Fruit fly (Drosophila melanogaster) whole organism, wandering third instar larva: ENCODE measurements around the gene CG32270.
A peak's percentile ranks its signal among the peaks of the same experiment; 100 is the strongest.

ENCODE experiments used
- Abd-B ChIP-seq: fragments of >200 bp; optimal IDR thresholded peaks from 2 replicates; lab custom pipeline; 2017; ENCODE audit warnings: missing biosample characterization, missing genetic modification characterization
- CG9705 ChIP-seq: fragments of 200-800 bp; sonication (Bioruptor generic); optimal IDR thresholded peaks from 2 replicates; lab custom pipeline; 2018; ENCODE audit warnings: missing biosample characterization, mild to moderate bottlenecking, missing genetic modification characterization
- CrebA ChIP-seq: fragments of 200-800 bp; sonication (Bioruptor generic); optimal IDR thresholded peaks from 2 replicates; lab custom pipeline; 2016; ENCODE audit warnings: missing biosample characterization, mild to moderate bottlenecking, missing genetic modification characterization, borderline replicate concordance
- Dfd ChIP-seq: fragments of >200 bp; optimal IDR thresholded peaks from 2 replicates; lab custom pipeline; 2017; ENCODE audit warnings: missing biosample characterization, missing genetic modification characterization
- Dif ChIP-seq: fragments of 200-275, 200-300 bp; sonication (Bioruptor generic); optimal IDR thresholded peaks from 2 replicates; lab custom pipeline; 2018; ENCODE audit warnings: missing biosample characterization, missing genetic modification characterization; ENCODE audit not compliant: partially characterized antibody
- GATAd ChIP-seq: sonication (Bioruptor generic); optimal IDR thresholded peaks from 2 replicates; lab custom pipeline; 2016; ENCODE audit warnings: missing biosample characterization, missing genetic modification characterization
- HLH106 ChIP-seq: fragments of 200-800 bp; optimal IDR thresholded peaks from 3 replicates; lab custom pipeline; 2019; ENCODE audit warnings: missing biosample characterization, mild to moderate bottlenecking, missing genetic modification characterization, moderate library complexity
- Hnf4 ChIP-seq: fragments of 200-800 bp; sonication (Bioruptor generic); optimal IDR thresholded peaks from 2 replicates; lab custom pipeline; 2016; ENCODE audit warnings: missing biosample characterization, mild to moderate bottlenecking, missing genetic modification characterization
- Hr78 ChIP-seq: fragments of >200 bp; optimal IDR thresholded peaks from 2 replicates; lab custom pipeline; 2017; ENCODE audit warnings: missing biosample characterization, missing genetic modification characterization
- Hr83 ChIP-seq: fragments of 200-300 bp; sonication (Bioruptor generic); optimal IDR thresholded peaks from 2 replicates; lab custom pipeline; 2016; ENCODE audit warnings: missing biosample characterization, mild to moderate bottlenecking, missing genetic modification characterization, moderate library complexity; ENCODE audit not compliant: poor library complexity, severe bottlenecking
- Jra ChIP-seq: sonication (Bioruptor generic); optimal IDR thresholded peaks from 2 replicates; lab custom pipeline; 2016; ENCODE audit warnings: missing biosample characterization, missing genetic modification characterization
- Mio ChIP-seq: sonication (Bioruptor generic); optimal IDR thresholded peaks from 2 replicates; lab custom pipeline; 2016; ENCODE audit warnings: missing biosample characterization, missing genetic modification characterization
- Myc ChIP-seq: fragments of >200 bp; optimal IDR thresholded peaks from 2 replicates; lab custom pipeline; 2017
- N ChIP-seq: fragments of >200 bp; optimal IDR thresholded peaks from 2 replicates; lab custom pipeline; 2018; ENCODE audit warnings: missing biosample characterization, missing external identifiers, missing genetic modification characterization
- OdsH ChIP-seq: fragments of 200-800 bp; sonication (Bioruptor generic); optimal IDR thresholded peaks from 2 replicates; lab custom pipeline; 2016; ENCODE audit warnings: missing biosample characterization, mild to moderate bottlenecking, missing genetic modification characterization
- Rel ChIP-seq, 2 experiments: fragments of 200-800 bp; sonication (Bioruptor generic) in 1 of 2; optimal IDR thresholded peaks; 2 replicates in 1 of 2; 3 replicates in 1 of 2; lab custom pipeline; 2016 to 2019; ENCODE audit warnings: mild to moderate bottlenecking in 2 of 2, missing biosample characterization in 2 of 2, missing genetic modification characterization in 2 of 2, moderate library complexity in 1 of 2
- Sp1 ChIP-seq: fragments of 200-800 bp; sonication (Bioruptor generic); optimal IDR thresholded peaks from 3 replicates; lab custom pipeline; 2019; ENCODE audit warnings: missing biosample characterization, mild to moderate bottlenecking, missing genetic modification characterization, moderate library complexity
- Vsx2 ChIP-seq: fragments of 200-300, 225-300 bp; sonication (Bioruptor generic); optimal IDR thresholded peaks from 2 replicates; lab custom pipeline; 2018; ENCODE audit warnings: missing biosample characterization, missing genetic modification characterization; ENCODE audit not compliant: partially characterized antibody
- br ChIP-seq: fragments of 200-800 bp; sonication (Bioruptor generic); optimal IDR thresholded peaks from 2 replicates; lab custom pipeline; 2016; ENCODE audit warnings: missing biosample characterization, missing genetic modification characterization
- brk ChIP-seq: fragments of 200-800 bp; sonication (Bioruptor generic); optimal IDR thresholded peaks from 2 replicates; lab custom pipeline; 2016; ENCODE audit warnings: missing biosample characterization, mild to moderate bottlenecking, missing genetic modification characterization
- dl ChIP-seq, 2 experiments: fragments of 175-275, 200-275 bp in 1 of 2; fragments of 200-275 bp in 1 of 2; sonication (Bioruptor generic); optimal IDR thresholded peaks; lab custom pipeline; 2018; ENCODE audit warnings: mild to moderate bottlenecking in 2 of 2, missing biosample characterization in 2 of 2, missing genetic modification characterization in 2 of 2, moderate library complexity in 2 of 2; ENCODE audit not compliant: partially characterized antibody in 2 of 2, insufficient read depth in 1 of 2
- dmrt93B ChIP-seq: fragments of 200-800 bp; sonication (Bioruptor generic); optimal IDR thresholded peaks from 2 replicates; lab custom pipeline; 2018; ENCODE audit warnings: missing biosample characterization, mild to moderate bottlenecking, missing genetic modification characterization
- dsf ChIP-seq: sonication (Bioruptor generic); optimal IDR thresholded peaks from 2 replicates; lab custom pipeline; 2016; ENCODE audit warnings: missing biosample characterization, missing genetic modification characterization, borderline replicate concordance
- ey ChIP-seq: fragments of 200-800 bp; sonication (Bioruptor generic); optimal IDR thresholded peaks from 2 replicates; lab custom pipeline; 2016; ENCODE audit warnings: missing biosample characterization, missing genetic modification characterization
- foxo ChIP-seq, 2 experiments: fragments of 200-800 bp; sonication (Bioruptor generic); optimal IDR thresholded peaks; 2 replicates in 1 of 2; 3 replicates in 1 of 2; lab custom pipeline; 2016 to 2017; ENCODE audit warnings: missing biosample characterization in 2 of 2, missing genetic modification characterization in 2 of 2
- fru ChIP-seq: fragments of 200-800 bp; sonication (Bioruptor generic); optimal IDR thresholded peaks from 3 replicates; lab custom pipeline; 2016; ENCODE audit warnings: missing biosample characterization, mild to moderate bottlenecking, missing genetic modification characterization
- h ChIP-seq: fragments of 200-800 bp; sonication (Bioruptor generic); optimal IDR thresholded peaks from 3 replicates; lab custom pipeline; 2016; ENCODE audit warnings: missing biosample characterization, mild to moderate bottlenecking, missing genetic modification characterization
- jim ChIP-seq: fragments of 175-275, 200-325 bp; sonication (Bioruptor generic); optimal IDR thresholded peaks from 2 replicates; lab custom pipeline; 2016; ENCODE audit warnings: missing biosample characterization, mild to moderate bottlenecking, missing genetic modification characterization
- lola ChIP-seq: fragments of >200 bp; optimal IDR thresholded peaks from 2 replicates; lab custom pipeline; 2017; ENCODE audit warnings: missing biosample characterization, missing genetic modification characterization
- pan ChIP-seq: fragments of >200 bp; optimal IDR thresholded peaks from 2 replicates; lab custom pipeline; 2017
- psq ChIP-seq: fragments of 200-800 bp; sonication (Bioruptor generic); optimal IDR thresholded peaks from 3 replicates; lab custom pipeline; 2017; ENCODE audit warnings: missing biosample characterization, mild to moderate bottlenecking, missing genetic modification characterization, moderate library complexity
- rgr ChIP-seq: fragments of 200-800 bp; sonication (Bioruptor generic); optimal IDR thresholded peaks from 3 replicates; lab custom pipeline; 2016; ENCODE audit warnings: missing biosample characterization, mild to moderate bottlenecking, missing genetic modification characterization
- sage ChIP-seq: fragments of 200-800 bp; sonication (Bioruptor generic); optimal IDR thresholded peaks from 2 replicates; lab custom pipeline; 2016; ENCODE audit warnings: missing biosample characterization, mild to moderate bottlenecking, missing genetic modification characterization
- sv ChIP-seq: fragments of 200-800 bp; sonication (Bioruptor generic); optimal IDR thresholded peaks from 3 replicates; lab custom pipeline; 2016; ENCODE audit warnings: missing biosample characterization, missing genetic modification characterization
- tai ChIP-seq: sonication (Bioruptor generic); optimal IDR thresholded peaks from 2 replicates; lab custom pipeline; 2016; ENCODE audit warnings: missing biosample characterization, missing genetic modification characterization
- usp ChIP-seq: fragments of >200 bp; optimal IDR thresholded peaks from 2 replicates; lab custom pipeline; 2017; ENCODE audit warnings: missing biosample characterization, missing genetic modification characterization
- woc ChIP-seq: sonication (Bioruptor generic); optimal IDR thresholded peaks from 2 replicates; lab custom pipeline; 2016; ENCODE audit warnings: missing biosample characterization, mild to moderate bottlenecking, missing genetic modification characterization

Gene CG32270

DNA sequence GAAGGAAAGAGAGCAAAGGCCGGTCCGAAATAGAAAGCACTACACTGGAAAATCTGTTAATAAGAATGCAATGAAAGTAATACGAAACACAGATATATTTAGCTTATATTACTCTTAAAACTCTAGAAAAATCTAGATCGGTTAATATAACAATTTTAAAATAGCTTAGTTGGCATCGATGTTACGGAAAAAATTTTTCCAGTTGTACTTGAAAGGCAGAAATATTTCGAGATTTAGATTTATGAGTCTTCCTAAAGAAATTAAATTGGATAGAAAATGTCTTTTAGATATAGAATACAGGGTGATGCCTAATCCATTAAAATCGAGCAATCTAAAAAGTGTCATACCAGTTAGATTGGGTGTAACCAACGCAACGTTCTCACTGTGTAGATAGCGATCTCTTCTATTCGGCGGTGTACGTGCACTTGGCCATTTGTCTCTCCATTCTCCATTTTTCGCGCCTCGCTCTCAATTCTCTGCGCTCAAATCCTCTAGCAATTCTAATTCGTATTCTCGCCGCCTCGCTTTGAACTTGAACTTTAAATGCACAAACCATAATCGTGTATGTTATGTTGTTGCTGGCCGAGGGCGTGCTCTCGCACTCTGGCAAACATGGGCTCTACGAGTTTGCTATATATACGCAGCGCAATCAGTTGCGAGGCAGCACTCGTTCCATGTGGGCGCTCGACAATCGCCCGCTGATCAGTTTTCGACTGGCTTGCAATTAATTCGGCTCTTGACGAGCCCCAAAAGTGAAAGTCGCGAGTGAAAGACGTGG is 41.4 kb upstream of the CG32270 start:
- TF ChIP-seq OdsH (GFP tag; lab: Kevin White, UChicago) (peak; percentile 49), rgr (GFP tag; lab: Kevin White, UChicago) (peak; percentile 27), psq (GFP tag; lab: Kevin White, UChicago) (peak; percentile 19), sage (no peak), Hnf4 (peak; percentile 46), brk (GFP tag; lab: Kevin White, UChicago) (peak; percentile 36), Abd-B (GFP tag; lab: Kevin White, UChicago) (no peak), Hr78 (no peak), tai (GFP tag; lab: Kevin White, UChicago) (peak; percentile 53), Hr83 (GFP tag; lab: Kevin White, UChicago) (peak; percentile 79), CG9705 (GFP tag; lab: Kevin White, UChicago) (no peak), Sp1 (GFP tag; lab: Kevin White, UChicago) (no peak), Dif (GFP tag; lab: Kevin White, UChicago) (peak; percentile 15), br (no peak), Vsx2 (no peak), dmrt93B (GFP tag; lab: Kevin White, UChicago) (peak; percentile 2), N (GFP tag; lab: Kevin White, UChicago) (no peak), usp (GFP tag; lab: Kevin White, UChicago) (no peak), ey (no peak), HLH106 (tag; lab: Kevin White, UChicago) (peak; percentile 27), fru (no peak), pan (no peak), foxo (GFP tag; optimal IDR thresholded peaks at IDR 0.05; lab: Kevin White, UChicago) (peak in 1 of 2 experiments; percentile 57), lola (GFP tag; lab: Kevin White, UChicago) (no peak), CrebA (GFP tag; lab: Kevin White, UChicago) (no peak), GATAd (GFP tag; lab: Kevin White, UChicago) (no peak), sv (GFP tag; lab: Kevin White, UChicago) (peak; percentile 97)

- TF ChIP-seq Hr83 (GFP tag; lab: Kevin White, UChicago) = peak; percentile 82
- TF ChIP-seq Dfd (GFP tag; lab: Kevin White, UChicago) = no peak
Measured at dm6 chr3L:3249664-3249996, 40.8 kb upstream of the CG32270 start.

- TF ChIP-seq CrebA (GFP tag; lab: Kevin White, UChicago) = peak; percentile 91
- TF ChIP-seq ey = peak; percentile 99
- peak; percentile 98 for TF ChIP-seq HLH106 (tag; lab: Kevin White, UChicago)
- peak; percentile 97 for TF ChIP-seq Dfd (GFP tag; lab: Kevin White, UChicago)
- TF ChIP-seq Hnf4 = peak; percentile 92
- TF ChIP-seq rgr (GFP tag; lab: Kevin White, UChicago) = peak; percentile 99
- TF ChIP-seq sage = peak; percentile 95
- peak; percentile 98 for TF ChIP-seq fru
- no peak for TF ChIP-seq Hr78
- TF ChIP-seq GATAd (GFP tag; lab: Kevin White, UChicago) = peak; percentile 89
- TF ChIP-seq brk (GFP tag; lab: Kevin White, UChicago) = peak; percentile 93
- TF ChIP-seq Jra = peak; percentile 95
- peak; percentile 96 for TF ChIP-seq Hr83 (GFP tag; lab: Kevin White, UChicago)
- peak; percentile 99 for TF ChIP-seq jim
- TF ChIP-seq Abd-B (GFP tag; lab: Kevin White, UChicago) = no peak
- peak; percentile 95 for TF ChIP-seq tai (GFP tag; lab: Kevin White, UChicago)
- peak; percentile 18 for TF ChIP-seq sv (GFP tag; lab: Kevin White, UChicago)
- TF ChIP-seq dsf (GFP tag; lab: Kevin White, UChicago) = peak; percentile 92
- peak; percentile 98 for TF ChIP-seq psq (GFP tag; lab: Kevin White, UChicago)
- peak; percentile 98 for TF ChIP-seq CG9705 (GFP tag; lab: Kevin White, UChicago)
- peak; percentile 99 for TF ChIP-seq dmrt93B (GFP tag; lab: Kevin White, UChicago)
- TF ChIP-seq usp (GFP tag; lab: Kevin White, UChicago) = no peak
- TF ChIP-seq woc = peak; percentile 99
- peak; percentile 95 for TF ChIP-seq Rel (GFP tag; optimal IDR thresholded peaks at IDR 0.05; lab: Kevin White, UChicago)
- TF ChIP-seq Rel (tag; optimal IDR thresholded peaks at IDR 0.05; lab: Kevin White, UChicago) = peak; percentile 87
- TF ChIP-seq lola (GFP tag; lab: Kevin White, UChicago) = no peak
- TF ChIP-seq pan = no peak
- TF ChIP-seq Dif (GFP tag; lab: Kevin White, UChicago) = peak; percentile 53
- TF ChIP-seq h (GFP tag; lab: Kevin White, UChicago) = peak; percentile 99
- peak; percentile 39 for TF ChIP-seq Vsx2
- peak in 1 of 2 experiments; percentile 59 for TF ChIP-seq dl (GFP tag; optimal IDR thresholded peaks at IDR 0.05; lab: Kevin White, UChicago; ENCODE audit: insufficient read depth in 1 of 2, partially characterized antibody in 2 of 2)
- peak; percentile 25 for TF ChIP-seq N (GFP tag; lab: Kevin White, UChicago)
- peak; percentile 86 for TF ChIP-seq Mio (GFP tag; lab: Kevin White, UChicago)
- TF ChIP-seq Myc (lab: Kevin White, UChicago) = no peak
- peak; percentile 99 for TF ChIP-seq OdsH (GFP tag; lab: Kevin White, UChicago)
Measured at dm6 chr3L:3248714-3249663, 40.2 kb upstream of the CG32270 start.
